Worm (Caenorhabditis elegans) whole organism, L4 larva: Measurements from ENCODE around the gene W03C9.1.

Experiments used
- R02D3.7 ChIP-seq: fragments of 150-350 bp; sonication (generic microtip); optimal IDR thresholded peaks from 3 replicates; lab custom pipeline; 2014; ENCODE audit warnings: missing biosample characterization, missing genetic modification characterization
- attf-4 ChIP-seq: sonication (generic microtip); optimal IDR thresholded peaks from 3 replicates; lab custom pipeline; 2017; ENCODE audit warnings: missing biosample characterization, missing genetic modification characterization
- ces-1 ChIP-seq: fragments of 150-350 bp; sonication (generic microtip); optimal IDR thresholded peaks from 4 replicates; lab custom pipeline; 2014; ENCODE audit warnings: missing biosample characterization, missing genetic modification reagents, missing genetic modification characterization
- egl-43 ChIP-seq: fragments of 200-800 bp; sonication (Bioruptor generic); IDR thresholded peaks from 2 replicates; pipeline ENCODE4 v1.3.6; 2022; ENCODE audit warnings: missing genetic modification reagents, missing genetic modification characterization, missing compliant biosample characterization
- nhr-28 ChIP-seq: fragments of 150-350 bp; optimal IDR thresholded peaks from 2 replicates; lab custom pipeline; 2014; ENCODE audit warnings: missing biosample characterization, missing genetic modification characterization
- nhr-77 ChIP-seq: fragments of 150-350 bp; optimal IDR thresholded peaks from 2 replicates; lab custom pipeline; 2014; ENCODE audit warnings: missing biosample characterization, missing genetic modification characterization
- pha-4 ChIP-seq, 2 experiments: fragments of 150-350 bp in 1 of 2; fragments of 200-800 bp in 1 of 2; sonication (Bioruptor generic) in 1 of 2; IDR thresholded peaks in 1 of 2; optimal IDR thresholded peaks in 1 of 2; 2 replicates each; pipeline versions ENCODE4 v1.3.6 to Lab custom; 2014 to 2022; ENCODE audit warnings: missing genetic modification characterization in 2 of 2, missing genetic modification reagents in 2 of 2, missing biosample characterization in 1 of 2, missing compliant biosample characterization in 1 of 2
- pqm-1 ChIP-seq: sonication (generic microtip); optimal IDR thresholded peaks from 2 replicates; lab custom pipeline; 2017; ENCODE audit warnings: missing biosample characterization, missing genetic modification characterization
- unc-130 ChIP-seq: sonication (generic microtip); optimal IDR thresholded peaks from 2 replicates; lab custom pipeline; 2016; ENCODE audit warnings: missing genetic modification reagents, missing genetic modification characterization, missing compliant biosample characterization
- unc-39 ChIP-seq: sonication (generic microtip); optimal IDR thresholded peaks from 2 replicates; lab custom pipeline; 2017; ENCODE audit warnings: missing biosample characterization, missing genetic modification characterization
- unc-62 ChIP-seq, 3 experiments: fragments of 150-350 bp in 1 of 3; sonication (generic microtip); optimal IDR thresholded peaks in 2 of 3; peaks in 1 of 3; 1 replicate in 1 of 3; 2 replicates in 2 of 3; lab custom pipeline; 2014 to 2017; ENCODE audit warnings: missing biosample characterization in 3 of 3, missing genetic modification characterization in 3 of 3, missing genetic modification reagents in 3 of 3, missing genotype in 1 of 3

DNA sequence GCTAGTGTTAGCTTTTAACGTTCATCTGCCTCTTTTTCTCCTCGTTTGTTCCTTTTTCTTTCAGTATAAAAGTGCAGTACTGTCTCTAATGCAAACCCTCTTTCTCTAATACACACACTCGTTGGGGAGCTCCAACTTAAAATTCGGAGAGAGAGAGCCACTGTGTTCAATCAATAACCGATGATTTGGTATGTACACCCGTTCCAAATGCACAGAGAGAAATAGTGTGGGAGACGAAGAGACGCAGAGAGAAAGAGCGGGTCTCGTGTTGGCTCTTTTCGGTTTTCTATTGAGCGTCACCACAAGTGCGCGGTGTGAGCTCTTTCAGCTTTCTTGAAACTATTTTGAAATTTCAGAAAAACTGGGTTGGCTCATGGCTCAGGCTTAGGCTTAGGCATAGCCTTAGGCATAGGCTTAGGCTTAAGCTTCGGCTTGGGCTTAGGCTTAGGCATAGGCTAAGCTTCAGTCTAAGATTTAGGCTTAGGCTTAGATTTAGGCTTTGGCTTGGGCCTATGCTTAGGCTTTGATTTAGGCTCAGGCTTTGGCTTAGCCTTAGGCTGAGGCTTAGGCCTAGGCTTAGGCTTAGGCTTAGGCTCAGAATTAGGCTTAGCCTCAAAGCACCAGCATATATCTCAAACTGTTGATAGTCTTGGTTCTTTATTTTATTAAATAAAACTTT, 38.2 kb downstream of the W03C9.1 start:
- no peak for TF ChIP-seq unc-130 (GFP tag; lab: Kevin White, UChicago)
- TF ChIP-seq egl-43 (GFP tag; lab: Robert Waterston, UW) = no peak
- no peak for TF ChIP-seq nhr-77 (tag; lab: Kevin White, UChicago)
- TF ChIP-seq attf-4 (tag; lab: Kevin White, UChicago) = no peak
- no peak for TF ChIP-seq nhr-28 (tag; lab: Kevin White, UChicago)
- no peak for TF ChIP-seq pha-4 (GFP tag; IDR thresholded peaks at IDR 0.05; lab: Robert Waterston, UW)
- TF ChIP-seq pha-4 (tag; optimal IDR thresholded peaks at IDR 0.05; lab: Kevin White, UChicago) = no peak
- TF ChIP-seq unc-62 (GFP tag; optimal IDR thresholded peaks at IDR 0.05 in 1 of 2; lab: Kevin White, UChicago) = no peak
- no peak for TF ChIP-seq unc-62 (tag; optimal IDR thresholded peaks at IDR 0.05; lab: Kevin White, UChicago)
- TF ChIP-seq unc-39 (tag; lab: Kevin White, UChicago) = no peak
- no peak for TF ChIP-seq ces-1 (GFP tag; lab: Kevin White, UChicago)
- no peak for TF ChIP-seq pqm-1 (tag; lab: Kevin White, UChicago)
- no peak for TF ChIP-seq R02D3.7 (tag; lab: Kevin White, UChicago)
